Fruit fly (Drosophila melanogaster) whole organism, prepupa: ENCODE measurements around the gene Mal-B2.
A peak's percentile ranks its signal among the peaks of the same experiment; 100 is the strongest.

ENCODE experiments used
- CG10631 ChIP-seq: fragments of 200-800 bp; sonication (Bioruptor generic); optimal IDR thresholded peaks from 2 replicates; lab custom pipeline; 2016; ENCODE audit warnings: missing biosample characterization, missing genetic modification characterization
- CG10669 ChIP-seq: fragments of 200-800 bp; sonication (Bioruptor generic); optimal IDR thresholded peaks from 3 replicates; lab custom pipeline; 2018; ENCODE audit warnings: missing biosample characterization, mild to moderate bottlenecking, missing genetic modification characterization, moderate library complexity
- CG11762 ChIP-seq: fragments of 200-800 bp; sonication (Bioruptor generic); optimal IDR thresholded peaks from 3 replicates; lab custom pipeline; 2016; ENCODE audit warnings: missing biosample characterization, missing genetic modification characterization; ENCODE audit not compliant: insufficient read depth
- CG11902 ChIP-seq: fragments of 200-800 bp; sonication (Bioruptor generic); optimal IDR thresholded peaks from 3 replicates; lab custom pipeline; 2016; ENCODE audit warnings: missing biosample characterization, missing genetic modification characterization
- CG15336 ChIP-seq: fragments of 200-800 bp; sonication (Bioruptor generic); IDR thresholded peaks from 2 replicates; pipeline ENCODE4 v1.3.6; 2022; ENCODE audit warnings: missing biosample characterization, missing genetic modification characterization
- CG1621 ChIP-seq: fragments of 200-800 bp; sonication (Bioruptor generic); optimal IDR thresholded peaks from 3 replicates; lab custom pipeline; 2018; ENCODE audit warnings: missing biosample characterization, mild to moderate bottlenecking, missing genetic modification characterization
- CG16779 ChIP-seq: fragments of 200-800 bp; sonication (Bioruptor generic); optimal IDR thresholded peaks from 3 replicates; lab custom pipeline; 2017; ENCODE audit warnings: missing biosample characterization, mild to moderate bottlenecking, missing genetic modification characterization
- CG3032 ChIP-seq: fragments of 200-800 bp; optimal IDR thresholded peaks from 2 replicates; lab custom pipeline; 2019; ENCODE audit warnings: missing biosample characterization, mild to moderate bottlenecking, missing genetic modification characterization, moderate library complexity
- CG32006 ChIP-seq: fragments of 200-800 bp; sonication (Bioruptor generic); optimal IDR thresholded peaks from 3 replicates; lab custom pipeline; 2017; ENCODE audit warnings: missing biosample characterization, mild to moderate bottlenecking, missing genetic modification characterization
- CG6163 ChIP-seq: fragments of 200-800 bp; sonication (Bioruptor generic); IDR thresholded peaks from 3 replicates; pipeline ENCODE4 v1.3.6; 2022; ENCODE audit warnings: missing biosample characterization, missing genetic modification characterization
- CG6276 ChIP-seq: fragments of 200-800 bp; sonication (Bioruptor generic); optimal IDR thresholded peaks from 2 replicates; lab custom pipeline; 2017; ENCODE audit warnings: missing biosample characterization, mild to moderate bottlenecking, missing genetic modification characterization
- CG7368 ChIP-seq: fragments of 200-800 bp; sonication (Bioruptor generic); optimal IDR thresholded peaks from 3 replicates; lab custom pipeline; 2016; ENCODE audit warnings: missing biosample characterization, missing genetic modification characterization
- CG8119 ChIP-seq: fragments of 200-800 bp; sonication (Bioruptor generic); IDR thresholded peaks from 3 replicates; pipeline ENCODE4 v1.3.6; 2022; ENCODE audit warnings: missing biosample characterization, missing genetic modification characterization
- CG8319 ChIP-seq: fragments of 200-800 bp; sonication (Bioruptor generic); optimal IDR thresholded peaks from 3 replicates; lab custom pipeline; 2016; ENCODE audit warnings: missing biosample characterization, missing genetic modification characterization
- CG8632 ChIP-seq: fragments of 200-800 bp; sonication (Bioruptor generic); optimal IDR thresholded peaks from 3 replicates; lab custom pipeline; 2016; ENCODE audit warnings: missing biosample characterization, missing genetic modification characterization
- CG9139 ChIP-seq: fragments of 200-800 bp; sonication (Bioruptor generic); optimal IDR thresholded peaks from 3 replicates; lab custom pipeline; 2017; ENCODE audit warnings: missing biosample characterization, mild to moderate bottlenecking, missing genetic modification characterization
- Eip75B ChIP-seq: fragments of 200-800 bp; sonication (Bioruptor generic); optimal IDR thresholded peaks from 3 replicates; lab custom pipeline; 2016; ENCODE audit warnings: missing biosample characterization, missing genetic modification characterization
- Eip78C ChIP-seq: fragments of 200-800 bp; sonication (Bioruptor generic); peaks from one replicate; lab custom pipeline; 2016; ENCODE audit warnings: missing biosample characterization, missing genetic modification characterization
- Eip93F ChIP-seq: fragments of 200-800 bp; sonication (Bioruptor generic); optimal IDR thresholded peaks from 2 replicates; lab custom pipeline; 2016; ENCODE audit warnings: missing biosample characterization, mild to moderate bottlenecking, missing genetic modification characterization
- Ets96B ChIP-seq: fragments of 200-800 bp; optimal IDR thresholded peaks from 2 replicates; lab custom pipeline; 2019; ENCODE audit warnings: missing biosample characterization, mild to moderate bottlenecking, missing genetic modification characterization, moderate library complexity
- Gug ChIP-seq: fragments of 200-800 bp; sonication (Bioruptor generic); IDR thresholded peaks from 2 replicates; pipeline ENCODE4 v1.3.6; 2022; ENCODE audit warnings: missing biosample characterization, missing genetic modification characterization
- Hr39 ChIP-seq: fragments of 200-800 bp; sonication (Bioruptor generic); optimal IDR thresholded peaks from 2 replicates; lab custom pipeline; 2016; ENCODE audit warnings: missing biosample characterization, missing genetic modification characterization
- Hr4 ChIP-seq: fragments of 200-800 bp; sonication (Bioruptor generic); optimal IDR thresholded peaks from 3 replicates; lab custom pipeline; 2016; ENCODE audit warnings: missing biosample characterization, missing genetic modification characterization
- Lpt ChIP-seq: fragments of 200-800 bp; sonication (Bioruptor generic); optimal IDR thresholded peaks from 3 replicates; lab custom pipeline; 2016; ENCODE audit warnings: missing biosample characterization, missing genetic modification characterization
- OdsH ChIP-seq: fragments of 200-800 bp; sonication (Bioruptor generic); optimal IDR thresholded peaks from 3 replicates; lab custom pipeline; 2016; ENCODE audit warnings: missing biosample characterization, missing genetic modification characterization
- Sox102F ChIP-seq: fragments of 200-800 bp; sonication (Bioruptor generic); optimal IDR thresholded peaks from 2 replicates; lab custom pipeline; 2016; ENCODE audit warnings: missing biosample characterization, mild to moderate bottlenecking, missing genetic modification characterization
- Sox14 ChIP-seq: fragments of 200-800 bp; sonication (Bioruptor generic); optimal IDR thresholded peaks from 3 replicates; lab custom pipeline; 2016; ENCODE audit warnings: missing biosample characterization, missing genetic modification characterization
- Sox15 ChIP-seq: fragments of 200-800 bp; sonication (Bioruptor generic); optimal IDR thresholded peaks from 3 replicates; lab custom pipeline; 2016; ENCODE audit warnings: missing biosample characterization, missing genetic modification characterization
- acj6 ChIP-seq: fragments of 200-800 bp; sonication (Bioruptor generic); optimal IDR thresholded peaks from 3 replicates; lab custom pipeline; 2016; ENCODE audit warnings: missing biosample characterization, missing genetic modification characterization
- cyc ChIP-seq: fragments of 200-800 bp; sonication (Bioruptor generic); optimal IDR thresholded peaks from 3 replicates; lab custom pipeline; 2016; ENCODE audit warnings: missing biosample characterization, missing genetic modification characterization
- dsx ChIP-seq: fragments of 200-800 bp; optimal IDR thresholded peaks from 3 replicates; lab custom pipeline; 2019; ENCODE audit warnings: missing biosample characterization, mild to moderate bottlenecking, missing genetic modification characterization, moderate library complexity; ENCODE audit not compliant: poor library complexity, severe bottlenecking
- eg ChIP-seq: fragments of 200-800 bp; sonication (Bioruptor generic); IDR thresholded peaks from 3 replicates; pipeline ENCODE4 v1.3.6; 2022; ENCODE audit warnings: missing biosample characterization, missing genetic modification characterization
- esn ChIP-seq: fragments of 200-800 bp; sonication (Bioruptor generic); optimal IDR thresholded peaks from 2 replicates; lab custom pipeline; 2016; ENCODE audit warnings: missing biosample characterization, mild to moderate bottlenecking, missing genetic modification characterization, moderate library complexity
- fkh ChIP-seq: fragments of 200-800 bp; sonication (Bioruptor generic); optimal IDR thresholded peaks from 3 replicates; lab custom pipeline; 2017; ENCODE audit warnings: missing biosample characterization, mild to moderate bottlenecking, missing genetic modification characterization, moderate library complexity
- lz ChIP-seq: fragments of 200-800 bp; sonication (Bioruptor generic); optimal IDR thresholded peaks from 3 replicates; lab custom pipeline; 2016; ENCODE audit warnings: missing biosample characterization, missing genetic modification characterization
- net ChIP-seq: fragments of 200-800 bp; sonication (Bioruptor generic); optimal IDR thresholded peaks from 3 replicates; lab custom pipeline; 2016; ENCODE audit warnings: missing biosample characterization, missing genetic modification characterization
- pdm3 ChIP-seq: fragments of 200-800 bp; sonication (Bioruptor generic); optimal IDR thresholded peaks from 3 replicates; lab custom pipeline; 2016; ENCODE audit warnings: missing biosample characterization, missing genetic modification characterization
- salr ChIP-seq, 2 experiments: fragments of 200-800 bp; sonication (Bioruptor generic); optimal IDR thresholded peaks; 3 replicates each; lab custom pipeline; 2016 to 2018; ENCODE audit warnings: missing biosample characterization in 2 of 2, missing genetic modification characterization in 2 of 2, mild to moderate bottlenecking in 1 of 2
- topi ChIP-seq: fragments of 200-800 bp; sonication (Bioruptor generic); optimal IDR thresholded peaks from 3 replicates; lab custom pipeline; 2016; ENCODE audit warnings: missing biosample characterization, missing genetic modification characterization
- vri ChIP-seq: fragments of 200-800 bp; sonication (Bioruptor generic); optimal IDR thresholded peaks from 3 replicates; lab custom pipeline; 2016; ENCODE audit warnings: missing biosample characterization, mild to moderate bottlenecking, missing genetic modification characterization

Mal-B2 gene

DNA sequence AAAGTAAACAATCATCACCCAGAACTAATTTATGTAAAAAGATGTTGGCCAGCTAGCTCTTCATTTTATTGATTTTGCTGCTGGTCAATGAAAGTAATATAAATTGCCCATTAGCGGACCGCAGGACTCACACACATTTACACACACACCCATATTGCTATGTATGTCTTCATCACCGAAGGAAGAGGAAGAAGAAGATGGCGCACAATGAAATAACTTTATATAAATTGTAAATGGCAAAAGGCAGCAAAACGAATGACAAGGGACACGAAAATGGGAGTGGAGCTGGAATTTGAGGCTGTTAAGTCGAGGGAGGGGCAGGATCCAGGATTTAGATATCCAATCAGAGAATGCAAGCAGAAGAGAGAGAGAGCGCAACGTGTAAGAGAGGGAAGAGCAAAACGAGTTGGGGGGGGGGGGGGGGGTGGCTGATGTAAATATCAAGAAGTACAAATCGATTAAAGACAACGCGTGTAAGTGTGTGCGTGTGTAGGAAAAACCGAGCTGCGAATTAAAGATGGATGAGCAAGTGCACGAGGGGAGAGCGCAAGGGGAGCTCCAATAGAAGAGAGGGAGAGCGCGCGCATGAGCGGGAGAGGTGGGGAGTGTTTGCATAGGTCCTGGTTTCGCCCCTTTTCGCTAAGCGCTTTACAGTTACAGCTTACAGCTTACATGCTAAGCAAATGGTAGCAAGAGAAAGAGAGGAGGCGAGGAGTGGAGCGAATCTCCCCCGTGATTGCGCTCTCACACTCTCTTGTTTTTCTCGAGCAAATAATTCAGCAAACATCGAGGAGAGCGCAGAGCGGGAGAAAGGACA lies 45.3 kb upstream of the Mal-B2 start (continued):
- TF ChIP-seq Eip93F (GFP tag; lab: Kevin White, UChicago) (no peak), CG3032 (no peak), CG6163 (GFP tag; lab: Robert Waterston, UW) (no peak), CG10669 (no peak)

DNA sequence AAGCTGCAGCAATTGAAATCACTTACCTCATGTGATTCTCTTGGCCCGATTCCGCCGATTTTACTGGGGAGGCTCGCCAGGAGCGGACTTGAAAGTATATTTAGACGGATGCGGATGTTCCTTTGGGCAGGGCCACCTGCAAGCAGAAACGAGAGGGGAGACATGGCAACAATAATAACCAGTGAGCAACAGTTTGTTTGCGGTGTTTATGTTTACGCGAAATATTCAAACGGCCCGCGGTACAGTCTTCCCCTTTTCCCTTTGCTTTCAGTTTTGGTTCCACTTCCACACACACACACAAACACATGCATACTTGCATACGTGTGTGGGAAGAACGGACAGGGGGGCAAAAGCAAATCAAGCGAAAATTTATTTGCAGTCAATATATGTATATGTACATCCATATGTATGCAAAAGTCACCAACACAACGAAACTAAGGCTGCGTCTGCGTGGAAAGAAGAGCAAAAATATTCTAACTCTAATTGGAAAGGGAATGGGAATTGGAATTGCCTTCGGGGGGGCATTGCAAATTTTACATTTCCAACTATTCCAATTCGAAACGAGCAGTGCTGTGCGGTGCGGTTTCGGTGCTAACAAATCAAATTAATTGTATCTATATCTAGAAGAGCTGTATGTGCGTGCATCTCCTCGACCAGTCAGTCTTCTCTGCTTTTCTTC lies 43.6 kb upstream of the Mal-B2 start:
- TF ChIP-seq net (GFP tag; lab: Kevin White, UChicago) (no peak), Lpt (peak; percentile 1), cyc (no peak), CG10631 (GFP tag; lab: Kevin White, UChicago) (no peak), esn (GFP tag; lab: Kevin White, UChicago) (peak; percentile 11), CG6163 (GFP tag; lab: Robert Waterston, UW) (no peak), CG11902 (peak; percentile 42), Sox102F (GFP tag; lab: Kevin White, UChicago) (no peak), dsx (GFP tag; lab: Kevin White, UChicago) (no peak), Hr4 (GFP tag; lab: Kevin White, UChicago) (no peak), vri (GFP tag; lab: Kevin White, UChicago) (peak; percentile 41), lz (GFP tag; lab: Kevin White, UChicago) (no peak), fkh (GFP tag; lab: Kevin White, UChicago) (peak; percentile 27), CG15336 (GFP tag; lab: Robert Waterston, UW) (no peak), CG1621 (tag; lab: Kevin White, UChicago) (no peak), CG10669 (no peak), Gug (GFP tag; lab: Robert Waterston, UW) (no peak), CG9139 (GFP tag; lab: Kevin White, UChicago) (no peak), Eip78C (GFP tag; lab: Kevin White, UChicago) (peak; percentile 48), CG6276 (GFP tag; lab: Kevin White, UChicago) (no peak)
- TF ChIP-seq, all 60 proteins: peak for 6

DNA sequence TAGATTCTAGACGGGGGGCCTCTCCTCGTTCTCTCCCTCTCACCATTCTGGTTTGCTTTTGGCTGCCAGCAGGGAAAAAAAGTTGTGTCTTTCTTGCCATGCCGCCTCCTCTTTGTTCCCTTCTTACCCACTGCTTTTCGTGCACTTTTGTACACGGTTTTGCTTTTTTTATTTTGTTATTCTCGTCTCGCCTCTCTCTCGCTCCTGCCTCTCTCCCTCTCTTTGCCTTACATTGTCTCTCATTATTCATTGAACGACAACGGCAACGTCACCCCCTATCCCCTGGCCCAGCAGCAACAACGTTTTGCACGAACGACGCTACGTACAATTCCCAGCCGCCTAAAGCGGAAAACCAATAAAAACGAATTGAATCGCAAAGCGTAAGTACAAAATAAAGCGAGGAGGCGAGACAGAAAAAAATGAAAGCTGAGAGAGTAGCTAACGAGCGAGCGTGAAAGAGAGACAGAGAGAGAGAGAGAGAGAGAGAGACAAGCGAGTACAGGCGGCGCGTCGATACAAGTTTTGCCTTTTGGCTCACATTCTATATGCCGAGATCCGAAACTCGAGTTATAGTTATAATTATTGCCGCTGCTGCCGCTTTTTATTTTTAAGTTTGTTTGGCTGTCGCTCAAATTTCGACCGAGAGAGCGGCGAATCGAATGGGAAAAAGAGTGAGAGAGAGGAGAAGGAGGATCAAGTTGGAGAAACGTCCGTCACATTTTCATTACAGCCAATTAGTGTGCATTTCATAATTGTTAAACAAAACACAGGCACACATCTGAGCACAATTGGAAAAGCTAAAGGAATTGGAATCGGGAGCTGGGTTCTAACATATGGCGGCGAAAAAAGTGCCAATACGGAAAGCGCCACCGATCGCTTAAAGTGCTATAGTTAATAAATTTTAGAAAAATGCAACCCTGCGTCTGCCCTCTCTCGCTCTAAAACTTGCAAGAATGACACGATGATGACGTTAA lies 42.8 kb upstream of the Mal-B2 start:
- TF ChIP-seq CG6276 (GFP tag; lab: Kevin White, UChicago) (peak; percentile 80), CG16779 (peak; percentile 88), CG8319 (no peak), net (GFP tag; lab: Kevin White, UChicago) (peak; percentile 76), CG6163 (GFP tag; lab: Robert Waterston, UW) (peak; percentile 95), CG10669 (peak; percentile 71), esn (GFP tag; lab: Kevin White, UChicago) (peak; percentile 37), CG11762 (no peak), pdm3 (GFP tag; lab: Kevin White, UChicago) (peak; percentile 38), dsx (GFP tag; lab: Kevin White, UChicago) (peak; percentile 99), CG8632 (GFP tag; lab: Kevin White, UChicago) (peak; percentile 60), Eip75B (GFP tag; lab: Kevin White, UChicago) (peak; percentile 58), eg (GFP tag; lab: Robert Waterston, UW) (peak; percentile 87), Ets96B (tag; lab: Kevin White, UChicago) (peak; percentile 78), CG8119 (GFP tag; lab: Robert Waterston, UW) (no peak; the same call in 1 of the 3 replicates), CG1621 (tag; lab: Kevin White, UChicago) (peak; percentile 85), Eip78C (GFP tag; lab: Kevin White, UChicago) (peak; percentile 87), CG7368 (GFP tag; lab: Kevin White, UChicago) (peak; percentile 52), CG32006 (GFP tag; lab: Kevin White, UChicago) (peak; percentile 73), topi (no peak), acj6 (no peak), salr (GFP tag; optimal IDR thresholded peaks at IDR 0.05; lab: Kevin White, UChicago) (peak; percentile 62), CG10631 (GFP tag; lab: Kevin White, UChicago) (peak; percentile 53), Hr39 (no peak), vri (GFP tag; lab: Kevin White, UChicago) (peak; percentile 81), Sox15 (GFP tag; lab: Kevin White, UChicago) (no peak), Hr4 (GFP tag; lab: Kevin White, UChicago) (no peak), Sox14 (GFP tag; lab: Kevin White, UChicago) (peak; percentile 92), Sox102F (GFP tag; lab: Kevin White, UChicago) (peak; percentile 70), Gug (GFP tag; lab: Robert Waterston, UW) (peak; percentile 54), Lpt (peak; percentile 93), Eip93F (GFP tag; lab: Kevin White, UChicago) (peak; percentile 40), OdsH (GFP tag; lab: Kevin White, UChicago) (peak; percentile 37)
